Worm (Caenorhabditis elegans) whole organism, late embryonic: ENCODE data around the gene Y54G11A.2.

ENCODE experiments used
- C08G9.2 ChIP-seq: sonication (generic microtip); optimal IDR thresholded peaks from 2 replicates; lab custom pipeline; 2016; ENCODE audit warnings: mild to moderate bottlenecking, missing genetic modification characterization, moderate library complexity, missing compliant biosample characterization
- C38D4.7 ChIP-seq: fragments of 200-800 bp; sonication (Bioruptor generic); optimal IDR thresholded peaks from 2 replicates; lab custom pipeline; 2018; ENCODE audit warnings: mild to moderate bottlenecking, missing genetic modification characterization, moderate library complexity, missing compliant biosample characterization
- F13H6.1 ChIP-seq: sonication (generic microtip); optimal IDR thresholded peaks from 2 replicates; lab custom pipeline; 2016; ENCODE audit warnings: missing genetic modification characterization, missing compliant biosample characterization
- K02D7.2 ChIP-seq: sonication (generic microtip); optimal IDR thresholded peaks from 2 replicates; lab custom pipeline; 2017; ENCODE audit warnings: mild to moderate bottlenecking, missing genetic modification characterization, missing compliant biosample characterization
- K09A11.1 ChIP-seq: sonication (generic microtip); optimal IDR thresholded peaks from 2 replicates; lab custom pipeline; 2017; ENCODE audit warnings: antibody characterized with exemption, mild to moderate bottlenecking, missing genetic modification characterization, missing compliant biosample characterization; ENCODE audit not compliant: insufficient read depth
- T23F11.4 ChIP-seq: fragments of 200-800 bp; sonication (Bioruptor generic); optimal IDR thresholded peaks from 2 replicates; lab custom pipeline; 2018; ENCODE audit warnings: mild to moderate bottlenecking, missing genetic modification characterization, missing compliant biosample characterization
- ahr-1 ChIP-seq: sonication (generic microtip); optimal IDR thresholded peaks from 2 replicates; lab custom pipeline; 2016; ENCODE audit warnings: missing genetic modification characterization, missing compliant biosample characterization
- ama-1 ChIP-seq: fragments of 150-350 bp; optimal IDR thresholded peaks from 2 replicates; lab custom pipeline; 2014
- ceh-14 ChIP-seq: sonication (generic microtip); optimal IDR thresholded peaks from 2 replicates; lab custom pipeline; 2016; ENCODE audit warnings: missing genotype, missing genetic modification characterization, missing compliant biosample characterization
- ceh-18 ChIP-seq: sonication (generic microtip); optimal IDR thresholded peaks from 2 replicates; lab custom pipeline; 2016; ENCODE audit warnings: missing genetic modification characterization, missing compliant biosample characterization
- ceh-19 ChIP-seq: fragments of 200-800 bp; sonication (Bioruptor generic); optimal IDR thresholded peaks from 2 replicates; lab custom pipeline; 2018; ENCODE audit warnings: mild to moderate bottlenecking, missing genetic modification characterization, missing compliant biosample characterization
- ceh-45 ChIP-seq: fragments of 200-800 bp; sonication (Bioruptor generic); IDR thresholded peaks from 2 replicates; pipeline ENCODE4 v1.3.6; 2022; ENCODE audit warnings: missing genetic modification reagents, missing genetic modification characterization, missing compliant biosample characterization
- ceh-9 ChIP-seq: sonication (generic microtip); optimal IDR thresholded peaks from 2 replicates; lab custom pipeline; 2016; ENCODE audit warnings: mild to moderate bottlenecking, missing genetic modification characterization, inconsistent platforms, missing compliant biosample characterization
- dmd-4 ChIP-seq: sonication (generic microtip); optimal IDR thresholded peaks from 2 replicates; lab custom pipeline; 2016; ENCODE audit warnings: borderline replicate concordance, missing genetic modification characterization, missing compliant biosample characterization
- elt-4 ChIP-seq: sonication (generic microtip); optimal IDR thresholded peaks from 2 replicates; lab custom pipeline; 2016; ENCODE audit warnings: missing genetic modification characterization, missing compliant biosample characterization
- eyg-1 ChIP-seq: sonication (generic microtip); optimal IDR thresholded peaks from 2 replicates; lab custom pipeline; 2016; ENCODE audit warnings: missing genotype, missing genetic modification characterization, missing compliant biosample characterization
- fax-1 ChIP-seq: sonication (generic microtip); optimal IDR thresholded peaks from 2 replicates; lab custom pipeline; 2016; ENCODE audit warnings: missing genotype, missing genetic modification characterization, missing compliant biosample characterization
- fkh-10 ChIP-seq: fragments of 150-350 bp; optimal IDR thresholded peaks from 2 replicates; lab custom pipeline; 2014; ENCODE audit warnings: missing biosample characterization, missing genetic modification reagents, missing genetic modification characterization
- gmeb-2 ChIP-seq: sonication (generic microtip); optimal IDR thresholded peaks from 2 replicates; lab custom pipeline; 2016; ENCODE audit warnings: missing genetic modification characterization, inconsistent platforms, missing compliant biosample characterization
- hlh-13 ChIP-seq: fragments of 200-800 bp; sonication (Bioruptor generic); optimal IDR thresholded peaks from 2 replicates; lab custom pipeline; 2018; ENCODE audit warnings: mild to moderate bottlenecking, missing genetic modification characterization, missing compliant biosample characterization
- hlh-15 ChIP-seq: sonication (generic microtip); optimal IDR thresholded peaks from 2 replicates; lab custom pipeline; 2016; ENCODE audit warnings: missing genetic modification characterization, missing compliant biosample characterization
- hlh-30 ChIP-seq: sonication (generic microtip); optimal IDR thresholded peaks from 2 replicates; lab custom pipeline; 2017; ENCODE audit warnings: antibody characterized with exemption, missing genetic modification characterization, missing compliant biosample characterization; ENCODE audit not compliant: insufficient read depth
- hlh-8 ChIP-seq: sonication (generic microtip); optimal IDR thresholded peaks from 2 replicates; lab custom pipeline; 2016; ENCODE audit warnings: missing genotype, missing genetic modification characterization, missing compliant biosample characterization
- nfya-1 ChIP-seq: sonication (generic microtip); optimal IDR thresholded peaks from 2 replicates; lab custom pipeline; 2017; ENCODE audit warnings: missing genetic modification characterization, mild to moderate bottlenecking, missing compliant biosample characterization, antibody characterized with exemption, moderate library complexity
- nhr-232 ChIP-seq: sonication (generic microtip); optimal IDR thresholded peaks from 2 replicates; lab custom pipeline; 2016; ENCODE audit warnings: missing genetic modification characterization, missing compliant biosample characterization
- npax-4 ChIP-seq: sonication (generic microtip); optimal IDR thresholded peaks from 2 replicates; lab custom pipeline; 2016; ENCODE audit warnings: missing genetic modification characterization, missing compliant biosample characterization
- pag-3 ChIP-seq: sonication (generic microtip); optimal IDR thresholded peaks from 2 replicates; lab custom pipeline; 2016; ENCODE audit warnings: missing compliant biosample characterization, missing genetic modification characterization, borderline replicate concordance
- pat-9 ChIP-seq: fragments of 200-800 bp; sonication (Bioruptor generic); optimal IDR thresholded peaks from 2 replicates; lab custom pipeline; 2018; ENCODE audit warnings: mild to moderate bottlenecking, missing genetic modification characterization, moderate library complexity, missing compliant biosample characterization
- pax-1 ChIP-seq: fragments of 150-350 bp; optimal IDR thresholded peaks from 2 replicates; lab custom pipeline; 2014; ENCODE audit warnings: missing biosample characterization, missing genetic modification characterization
- pha-4 ChIP-seq: fragments of 150-350 bp; optimal IDR thresholded peaks from 2 replicates; lab custom pipeline; 2018; ENCODE audit warnings: missing biosample characterization, missing genetic modification reagents, missing genetic modification characterization
- pqm-1 ChIP-seq: sonication (generic microtip); optimal IDR thresholded peaks from 2 replicates; lab custom pipeline; 2016; ENCODE audit warnings: missing genetic modification characterization, missing compliant biosample characterization
- pros-1 ChIP-seq: fragments of 150-350 bp; optimal IDR thresholded peaks from 2 replicates; lab custom pipeline; 2014; ENCODE audit warnings: missing biosample characterization, missing genetic modification reagents, missing genetic modification characterization
- ref-2 ChIP-seq: sonication (generic microtip); optimal IDR thresholded peaks from 2 replicates; lab custom pipeline; 2016; ENCODE audit warnings: missing genetic modification characterization, missing compliant biosample characterization
- rnt-1 ChIP-seq: sonication (generic microtip); optimal IDR thresholded peaks from 2 replicates; lab custom pipeline; 2016; ENCODE audit warnings: missing genetic modification characterization, missing compliant biosample characterization
- sdc-2 ChIP-seq: sonication (generic microtip); optimal IDR thresholded peaks from 2 replicates; lab custom pipeline; 2016; ENCODE audit warnings: missing genotype, missing genetic modification characterization, missing compliant biosample characterization
- syd-9 ChIP-seq: sonication (generic microtip); optimal IDR thresholded peaks from 2 replicates; lab custom pipeline; 2016; ENCODE audit warnings: mild to moderate bottlenecking, missing genetic modification characterization, moderate library complexity, missing compliant biosample characterization
- unc-55 ChIP-seq: sonication (generic microtip); optimal IDR thresholded peaks from 2 replicates; lab custom pipeline; 2017; ENCODE audit warnings: missing biosample characterization, missing genetic modification reagents, missing genetic modification characterization
- ztf-16 ChIP-seq: sonication (generic microtip); optimal IDR thresholded peaks from 2 replicates; lab custom pipeline; 2017; ENCODE audit warnings: missing genetic modification characterization, missing compliant biosample characterization

The Y54G11A.2 gene

ce11 chrII:14239924-14240323 lies 12.2 kb upstream of the Y54G11A.2 start:
- TF ChIP-seq gmeb-2 (no peak), hlh-13 (GFP tag; lab: Kevin White, UChicago) (no peak), elt-4 (tag; lab: Kevin White, UChicago) (peak; percentile 83)

- TF ChIP-seq fax-1 (tag; lab: Kevin White, UChicago) (no peak), unc-55 (GFP tag; lab: Kevin White, UChicago) (no peak), ama-1 (no peak), pqm-1 (no peak), ahr-1 (tag; lab: Kevin White, UChicago) (no peak), hlh-8 (no peak), pros-1 (tag; lab: Kevin White, UChicago) (no peak), ceh-18 (no peak), nhr-232 (tag; lab: Kevin White, UChicago) (no peak), ceh-45 (no peak), eyg-1 (tag; lab: Kevin White, UChicago) (no peak), pax-1 (no peak), pha-4 (tag; lab: Kevin White, UChicago) (no peak), ceh-19 (no peak), hlh-15 (no peak), C38D4.7 (no peak), ref-2 (tag; lab: Kevin White, UChicago) (no peak), npax-4 (tag; lab: Kevin White, UChicago) (no peak)
- TF ChIP-seq, all 69 proteins: peak for 0
Observed at ce11 chrII:14242259-14242658, 9.9 kb upstream of the Y54G11A.2 start.

- TF ChIP-seq rnt-1 (tag; lab: Kevin White, UChicago), result no peak
- no peak for TF ChIP-seq pat-9 (tag; lab: Kevin White, UChicago)
- no peak for TF ChIP-seq sdc-2 (tag; lab: Kevin White, UChicago)
- no peak for TF ChIP-seq nfya-1 (tag; lab: Kevin White, UChicago)
- no peak for TF ChIP-seq pag-3 (tag; lab: Kevin White, UChicago)
- TF ChIP-seq C38D4.7, result no peak
- TF ChIP-seq dmd-4 (tag; lab: Kevin White, UChicago), result no peak
- no peak for TF ChIP-seq C08G9.2 (tag; lab: Kevin White, UChicago)
- no peak for TF ChIP-seq hlh-30 (tag; lab: Kevin White, UChicago)
- TF ChIP-seq pha-4 (tag; lab: Kevin White, UChicago), result no peak
- no peak for TF ChIP-seq ceh-14
- TF ChIP-seq fkh-10, result no peak
- TF ChIP-seq K09A11.1 (tag; lab: Kevin White, UChicago), result no peak
- no peak for TF ChIP-seq syd-9
- no peak for TF ChIP-seq K02D7.2 (tag; lab: Kevin White, UChicago)
- TF ChIP-seq F13H6.1, result no peak
- no peak for TF ChIP-seq T23F11.4 (GFP tag; lab: Kevin White, UChicago)
- no peak for TF ChIP-seq ztf-16 (tag; lab: Kevin White, UChicago)
- TF ChIP-seq ceh-9 (tag; lab: Kevin White, UChicago), result no peak
Observed at ce11 chrII:14243503-14243902, 8.7 kb upstream of the Y54G11A.2 start, which contains the start of gene jmjd-2. Gene jmjd-2 (minus strand): TSS chrII:14243603.
